Fruit fly (Drosophila melanogaster): ENCODE results near the gene CG43220.

Gene CG43220

dm6 chr2L:17470630-17471029 lies 15.7 kb upstream of the CG43220 start (continued):
- peak; percentile 52 for TF ChIP-seq CG7556 (GFP tag; optimal IDR thresholded peaks at IDR 0.05)
- no peak for TF ChIP-seq sisA (GFP tag; IDR thresholded peaks at IDR 0.05)
- peak; percentile 58 for TF ChIP-seq scrt (GFP tag; optimal IDR thresholded peaks at IDR 0.05)
- peak; percentile 77 for TF ChIP-seq CG6765 (GFP tag; optimal IDR thresholded peaks at IDR 0.05)
- peak; percentile 55 for TF ChIP-seq ERR (GFP tag; optimal IDR thresholded peaks at IDR 0.05)
- no peak for TF ChIP-seq CG8765 (GFP tag; IDR thresholded peaks at IDR 0.05)
- peak; percentile 13 for TF ChIP-seq CG2116 (GFP tag; optimal IDR thresholded peaks at IDR 0.05)
- TF ChIP-seq CG12769 (tag; optimal IDR thresholded peaks at IDR 0.05): peak; percentile 91
- peak; percentile 49 for TF ChIP-seq Dip3 (GFP tag; optimal IDR thresholded peaks at IDR 0.05)
- no peak for TF ChIP-seq otp (GFP tag; IDR thresholded peaks at IDR 0.05)
- peak; percentile 85 for TF ChIP-seq CG6813 (GFP tag; optimal IDR thresholded peaks at IDR 0.05)
- peak; percentile 33 for TF ChIP-seq Vsx1 (GFP tag; optimal IDR thresholded peaks at IDR 0.05)
- no peak for TF ChIP-seq CG12219 (GFP tag; optimal IDR thresholded peaks at IDR 0.05)
- no peak for TF ChIP-seq CG2875 (GFP tag; optimal IDR thresholded peaks at IDR 0.05)
- peak; percentile 78 for TF ChIP-seq CG15011 (GFP tag; optimal IDR thresholded peaks at IDR 0.05)
- peak; percentile 85 for TF ChIP-seq Fer1 (GFP tag; optimal IDR thresholded peaks at IDR 0.05)
- no peak for TF ChIP-seq CG15479 (GFP tag; optimal IDR thresholded peaks at IDR 0.05)
- TF ChIP-seq CG1233 (GFP tag; optimal IDR thresholded peaks at IDR 0.05): peak; percentile 64
- no peak for TF ChIP-seq Doc3 (GFP tag; IDR thresholded peaks at IDR 0.05; ENCODE audit: partially characterized antibody)
- peak; percentile 55 for TF ChIP-seq CHES-1-like (GFP tag; optimal IDR thresholded peaks at IDR 0.05)
- TF ChIP-seq CG4328 (GFP tag; optimal IDR thresholded peaks at IDR 0.05): no peak
- no peak for TF ChIP-seq gcm2 (GFP tag; optimal IDR thresholded peaks at IDR 0.05)
- TF ChIP-seq CG2199 (GFP tag; IDR thresholded peaks at IDR 0.05): no peak
- no peak for TF ChIP-seq chm (GFP tag; IDR thresholded peaks at IDR 0.05)
- peak; percentile 61 for TF ChIP-seq NK7.1 (GFP tag; optimal IDR thresholded peaks at IDR 0.05)
- peak; percentile 72 for TF ChIP-seq CG10209 (GFP tag; optimal IDR thresholded peaks at IDR 0.05)
- TF ChIP-seq MTF-1 (GFP tag; optimal IDR thresholded peaks at IDR 0.05; ENCODE audit: borderline replicate concordance): peak; percentile 28
- peak in 1 of 2 experiments; percentile 1 for TF ChIP-seq Pdp1 (GFP tag; optimal IDR thresholded peaks at IDR 0.05)
- TF ChIP-seq CG15269 (tag; optimal IDR thresholded peaks at IDR 0.05): peak; percentile 56
- TF ChIP-seq seq (GFP tag; IDR thresholded peaks at IDR 0.05): peak; percentile 35; the same call in 1 of the 2 replicates
- TF ChIP-seq tup (GFP tag; optimal IDR thresholded peaks at IDR 0.05): peak; percentile 14
- TF ChIP-seq az2 (GFP tag; optimal IDR thresholded peaks at IDR 0.05): no peak
- no peak for TF ChIP-seq CG30020 (tag; optimal IDR thresholded peaks at IDR 0.05)
- no peak for TF ChIP-seq Sox100B (GFP tag; optimal IDR thresholded peaks at IDR 0.05)
- no peak for TF ChIP-seq mld (GFP tag; IDR thresholded peaks at IDR 0.05; ENCODE audit: partially characterized antibody)
- TF ChIP-seq Ssrp (tag; optimal IDR thresholded peaks at IDR 0.05): no peak
- peak; percentile 74 for TF ChIP-seq Fer2 (tag; optimal IDR thresholded peaks at IDR 0.05)
- no peak for TF ChIP-seq CG16815 (GFP tag; optimal IDR thresholded peaks at IDR 0.05)
- peak; percentile 42 for TF ChIP-seq Camta (GFP tag; optimal IDR thresholded peaks at IDR 0.05)
- TF ChIP-seq vfl (GFP tag; optimal IDR thresholded peaks at IDR 0.05): no peak
- TF ChIP-seq CG4707 (GFP tag; optimal IDR thresholded peaks at IDR 0.05): no peak
- TF ChIP-seq esg (GFP tag; conservative IDR thresholded peaks at IDR 0.05): no peak
- peak; percentile 86 for TF ChIP-seq CG15514 (GFP tag; optimal IDR thresholded peaks at IDR 0.05)
- no peak for TF ChIP-seq p53 (GFP tag; optimal IDR thresholded peaks at IDR 0.05)
- TF ChIP-seq CG8359 (GFP tag; optimal IDR thresholded peaks at IDR 0.05; ENCODE audit: borderline replicate concordance): no peak
- peak; percentile 83; the same call in 2 of the 3 replicates for TF ChIP-seq Dbx (GFP tag; IDR thresholded peaks at IDR 0.05)
- TF ChIP-seq CG16863 (GFP tag; optimal IDR thresholded peaks at IDR 0.05): no peak
- no peak for TF ChIP-seq br (optimal IDR thresholded peaks at IDR 0.05)
- TF ChIP-seq sna (GFP tag; IDR thresholded peaks at IDR 0.05; ENCODE audit: partially characterized antibody): no peak
- TF ChIP-seq chif (GFP tag; optimal IDR thresholded peaks at IDR 0.05): peak in 1 of 2 experiments; percentile 27
